Worm (Caenorhabditis elegans): ENCODE results near the gene F54C9.14.
A peak's percentile ranks its signal among the peaks of the same experiment; 100 is the strongest.

The F54C9.14 gene

DNA sequence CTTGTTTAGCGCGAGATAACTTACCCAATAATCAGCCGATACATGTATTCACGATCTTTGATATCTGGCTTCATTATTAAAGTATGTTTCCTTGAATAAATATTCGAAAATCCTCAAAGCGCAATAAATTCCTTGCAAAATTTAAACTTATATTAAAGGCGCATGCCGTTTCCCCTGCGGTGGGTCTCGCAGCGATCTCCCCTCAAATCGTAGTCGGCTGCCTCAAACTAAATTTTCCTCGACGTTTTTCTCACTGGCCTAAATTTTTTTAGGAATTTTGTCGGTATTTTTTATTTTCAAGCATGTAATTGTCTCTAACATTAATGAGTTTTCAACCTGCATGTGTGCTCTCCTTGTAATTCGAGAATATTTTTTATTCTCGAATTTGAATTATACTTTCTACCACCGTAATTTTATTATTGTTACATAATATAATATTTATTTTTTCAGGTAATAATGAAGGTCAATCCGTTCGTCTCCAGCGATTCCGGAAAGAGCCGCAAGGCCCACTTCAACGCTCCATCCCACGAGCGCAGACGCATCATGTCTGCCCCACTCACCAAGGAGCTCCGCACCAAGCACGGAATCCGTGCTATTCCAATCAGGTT, 40.3 kb downstream of the F54C9.14 start, which contains the start of the genes cpf-1 and rpl-26 (continued):
- TF ChIP-seq nhr-71 (tag; optimal IDR thresholded peaks at IDR 0.05) (peak; percentile 70), pqm-1 (tag; optimal IDR thresholded peaks at IDR 0.05) (no peak), nhr-76 (tag; optimal IDR thresholded peaks at IDR 0.05) (no peak), xbp-1 (tag; optimal IDR thresholded peaks at IDR 0.05) (peak; percentile 48), rnt-1 (tag; optimal IDR thresholded peaks at IDR 0.05) (peak; percentile 61), nhr-28 (tag; optimal IDR thresholded peaks at IDR 0.05) (no peak), lin-15B (tag; optimal IDR thresholded peaks at IDR 0.05) (peak; percentile 29), ceh-90 (tag; optimal IDR thresholded peaks at IDR 0.05) (no peak), ceh-88 (GFP tag; IDR thresholded peaks at IDR 0.05) (no peak), pag-3 (tag; optimal IDR thresholded peaks at IDR 0.05; ENCODE audit: borderline replicate concordance, insufficient read depth) (no peak), hlh-17 (GFP tag; optimal IDR thresholded peaks at IDR 0.05; ENCODE audit: borderline replicate concordance) (no peak), alr-1 (tag; optimal IDR thresholded peaks at IDR 0.05; ENCODE audit: borderline replicate concordance) (no peak), nhr-47 (tag; optimal IDR thresholded peaks at IDR 0.05) (peak; percentile 44), C04F5.9 (tag; optimal IDR thresholded peaks at IDR 0.05) (no peak), ets-5 (GFP tag; IDR thresholded peaks at IDR 0.05) (no peak), hlh-4 (tag; optimal IDR thresholded peaks at IDR 0.05) (no peak), egl-13 (tag; optimal IDR thresholded peaks at IDR 0.05) (no peak), hpl-2 (GFP tag; optimal IDR thresholded peaks at IDR 0.05) (no peak), ceh-8 (GFP tag; optimal IDR thresholded peaks at IDR 0.05) (no peak), aha-1 (tag; optimal IDR thresholded peaks at IDR 0.05) (no peak), isw-1 (GFP tag; IDR thresholded peaks at IDR 0.05) (peak; percentile 38; the same call in 1 of the 2 replicates), ceh-82 (tag; optimal IDR thresholded peaks at IDR 0.05) (peak; percentile 10 to 61 (median 23)), ztf-11 (tag; optimal IDR thresholded peaks at IDR 0.05) (no peak), lin-35 (GFP tag; optimal IDR thresholded peaks at IDR 0.05) (peak; percentile 70 to 81), tbx-2 (tag; optimal IDR thresholded peaks at IDR 0.05) (no peak), pax-3 (tag; optimal IDR thresholded peaks at IDR 0.05) (no peak), zip-4 (GFP tag; optimal IDR thresholded peaks at IDR 0.05) (no peak), tlp-1 (tag; optimal IDR thresholded peaks at IDR 0.05) (no peak), zag-1 (tag; optimal IDR thresholded peaks at IDR 0.05) (no peak), fos-1 (tag; optimal IDR thresholded peaks at IDR 0.05) (peak; percentile 25), unc-130 (tag; optimal IDR thresholded peaks at IDR 0.05) (peak; percentile 56), unc-62 (GFP tag; optimal IDR thresholded peaks at IDR 0.05) (no peak), lsy-2 (tag; optimal IDR thresholded peaks at IDR 0.05) (peak; percentile 70 to 93), F16B12.6 (tag; optimal IDR thresholded peaks at IDR 0.05) (peak; percentile 73), sptf-1 (tag; optimal IDR thresholded peaks at IDR 0.05) (no peak), nhr-84 (tag; optimal IDR thresholded peaks at IDR 0.05) (no peak), egl-27 (tag; optimal IDR thresholded peaks at IDR 0.05) (no peak), unc-30 (tag; optimal IDR thresholded peaks at IDR 0.05) (no peak), nhr-20 (tag; optimal IDR thresholded peaks at IDR 0.05) (peak; percentile 71), mep-1 (tag; optimal IDR thresholded peaks at IDR 0.05) (peak; percentile 69), nhr-77 (tag; optimal IDR thresholded peaks at IDR 0.05) (peak; percentile 37), irx-1 (tag; optimal IDR thresholded peaks at IDR 0.05) (no peak), nhr-12 (tag; optimal IDR thresholded peaks at IDR 0.05) (no peak), efl-1 (optimal IDR thresholded peaks at IDR 0.05) (peak; percentile 72 to 73), efl-1 (GFP tag; optimal IDR thresholded peaks at IDR 0.05 in 1 of 2) (peak; percentile 73 to 96), ama-1 (optimal IDR thresholded peaks at IDR 0.05) (no peak), skn-1 (tag; optimal IDR thresholded peaks at IDR 0.05) (peak; percentile 58), ces-1 (GFP tag; optimal IDR thresholded peaks at IDR 0.05) (no peak)
